Worm (Caenorhabditis elegans) whole organism, L4/young adult: ENCODE measurements around the gene clec-73.

Source experiments
- W03F9.2 ChIP-seq: fragments of 150-350 bp; optimal IDR thresholded peaks from 2 replicates; lab custom pipeline; 2014; ENCODE audit warnings: missing biosample characterization, missing genetic modification characterization
- dao-5 ChIP-seq: sonication (generic microtip); optimal IDR thresholded peaks from 2 replicates; lab custom pipeline; 2016; ENCODE audit warnings: missing genotype, missing genetic modification characterization, moderate library complexity, missing compliant biosample characterization
- him-1 ChIP-seq: sonication (generic microtip); optimal IDR thresholded peaks from 2 replicates; lab custom pipeline; 2016; ENCODE audit warnings: missing genotype, missing genetic modification reagents, missing genetic modification characterization, missing compliant biosample characterization

DNA sequence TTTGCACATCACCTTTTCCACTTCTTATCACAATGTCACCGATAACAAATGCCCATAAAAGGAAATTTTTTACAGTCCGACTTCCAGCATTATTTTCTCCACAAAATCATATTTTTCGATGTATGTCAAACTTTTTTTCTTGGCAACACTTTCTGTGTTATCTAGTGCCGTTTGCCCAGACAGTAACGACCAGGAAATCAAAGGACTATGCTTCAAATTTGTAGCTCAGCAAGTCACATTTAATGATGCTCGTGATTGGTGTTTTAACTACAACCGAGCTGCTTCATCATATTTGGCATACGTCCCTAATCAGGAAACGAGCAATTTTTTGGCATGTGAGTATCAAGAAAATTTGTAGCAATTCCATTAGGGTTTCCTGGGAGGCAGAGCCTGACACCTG is 7.5 kb upstream of the clec-73 start:
- TF ChIP-seq dao-5 (tag; lab: Kevin White, UChicago) (no peak), W03F9.2 (tag; lab: Kevin White, UChicago) (no peak), him-1 (tag; lab: Kevin White, UChicago) (no peak)
